Worm (Caenorhabditis elegans) whole organism, L1 larva: ENCODE measurements around the gene ZK402.5.

ENCODE experiments used
- aly-2 ChIP-seq: fragments of 150-350 bp; optimal IDR thresholded peaks from 2 replicates; lab custom pipeline; 2014; ENCODE audit warnings: missing biosample characterization, missing genetic modification characterization
- egl-27 ChIP-seq, 2 experiments: fragments of 150-350 bp in 1 of 2; sonication (generic microtip); optimal IDR thresholded peaks; 3 replicates each; lab custom pipeline; 2017 to 2018; ENCODE audit warnings: missing biosample characterization in 2 of 2, missing genetic modification characterization in 2 of 2, missing genetic modification reagents in 2 of 2
- hlh-4 ChIP-seq: sonication (generic microtip); optimal IDR thresholded peaks from 2 replicates; lab custom pipeline; 2016; ENCODE audit warnings: mild to moderate bottlenecking, missing genetic modification characterization, missing compliant biosample characterization
- hpl-2 ChIP-seq: fragments of 150-350 bp; optimal IDR thresholded peaks from 2 replicates; lab custom pipeline; 2014; ENCODE audit warnings: missing biosample characterization, missing genetic modification reagents, missing genetic modification characterization
- jun-1 ChIP-seq: fragments of 150-350 bp; optimal IDR thresholded peaks from 2 replicates; lab custom pipeline; 2014; ENCODE audit warnings: missing biosample characterization, missing genetic modification reagents, missing genetic modification characterization
- lin-35 ChIP-seq, 2 experiments: fragments of 150-350 bp; optimal IDR thresholded peaks; 2 replicates each; lab custom pipeline; 2014; ENCODE audit warnings: missing biosample characterization in 2 of 2, missing genetic modification characterization in 2 of 2, missing genetic modification reagents in 2 of 2
- nhr-71 ChIP-seq: sonication (generic microtip); optimal IDR thresholded peaks from 2 replicates; lab custom pipeline; 2016; ENCODE audit warnings: mild to moderate bottlenecking, missing genetic modification characterization, moderate library complexity, missing compliant biosample characterization
- tbx-2 ChIP-seq: sonication (generic microtip); optimal IDR thresholded peaks from 2 replicates; lab custom pipeline; 2016; ENCODE audit warnings: missing genetic modification characterization, missing compliant biosample characterization
- zag-1 ChIP-seq: fragments of 150-350 bp; optimal IDR thresholded peaks from 2 replicates; lab custom pipeline; 2014; ENCODE audit warnings: missing biosample characterization, missing genetic modification characterization

ce11 chrX:1395793-1396192 lies 5.4 kb downstream of the ZK402.5 start:
- peak; percentile 3 for TF ChIP-seq jun-1 (tag; lab: Kevin White, UChicago)
- TF ChIP-seq zag-1 = no peak
- TF ChIP-seq hlh-4 (tag; lab: Kevin White, UChicago) = no peak
- TF ChIP-seq lin-35 (GFP tag; optimal IDR thresholded peaks at IDR 0.05; lab: Kevin White, UChicago) = peak in 1 of 2 experiments; percentile 51
- peak; percentile 33 for TF ChIP-seq tbx-2
- no peak for TF ChIP-seq aly-2 (tag; lab: Kevin White, UChicago)
- no peak for TF ChIP-seq hpl-2 (GFP tag; lab: Kevin White, UChicago)
- no peak for TF ChIP-seq egl-27 (tag; optimal IDR thresholded peaks at IDR 0.05; lab: Kevin White, UChicago)
- TF ChIP-seq nhr-71 (tag; lab: Kevin White, UChicago) = peak; percentile 63
